Worm (Caenorhabditis elegans) whole organism, late embryonic: ENCODE data around the gene ZK84.5.
A peak's percentile ranks its signal among the peaks of the same experiment; 100 is the strongest.
"Not testable (repeated sequence)": the region's sequence is repeated elsewhere in the genome, so short reads cannot be mapped to it uniquely, and the experiment has no call there.

Experiments
- F13H6.1 ChIP-seq: sonication (generic microtip); optimal IDR thresholded peaks from 2 replicates; lab custom pipeline; 2016; ENCODE audit warnings: missing genetic modification characterization, missing compliant biosample characterization
- K09A11.1 ChIP-seq: sonication (generic microtip); optimal IDR thresholded peaks from 2 replicates; lab custom pipeline; 2017; ENCODE audit warnings: antibody characterized with exemption, mild to moderate bottlenecking, missing genetic modification characterization, missing compliant biosample characterization; ENCODE audit not compliant: insufficient read depth
- ahr-1 ChIP-seq: sonication (generic microtip); optimal IDR thresholded peaks from 2 replicates; lab custom pipeline; 2016; ENCODE audit warnings: missing genetic modification characterization, missing compliant biosample characterization
- ceh-14 ChIP-seq: sonication (generic microtip); optimal IDR thresholded peaks from 2 replicates; lab custom pipeline; 2016; ENCODE audit warnings: missing genotype, missing genetic modification characterization, missing compliant biosample characterization
- ceh-19 ChIP-seq: fragments of 200-800 bp; sonication (Bioruptor generic); optimal IDR thresholded peaks from 2 replicates; lab custom pipeline; 2018; ENCODE audit warnings: mild to moderate bottlenecking, missing genetic modification characterization, missing compliant biosample characterization
- ceh-2 ChIP-seq: sonication (generic microtip); optimal IDR thresholded peaks from 2 replicates; lab custom pipeline; 2016; ENCODE audit warnings: missing genotype, missing genetic modification characterization, missing compliant biosample characterization
- ceh-22 ChIP-seq: sonication (generic microtip); optimal IDR thresholded peaks from 2 replicates; lab custom pipeline; 2017; ENCODE audit warnings: missing biosample characterization, missing genetic modification characterization
- ceh-30 ChIP-seq: fragments of 150-350 bp; optimal IDR thresholded peaks from 2 replicates; lab custom pipeline; 2014; ENCODE audit warnings: missing biosample characterization, missing genetic modification characterization
- ceh-34 ChIP-seq: sonication (generic microtip); optimal IDR thresholded peaks from 2 replicates; lab custom pipeline; 2016; ENCODE audit warnings: mild to moderate bottlenecking, missing genetic modification characterization, missing compliant biosample characterization
- che-1 ChIP-seq: sonication (generic microtip); optimal IDR thresholded peaks from 2 replicates; lab custom pipeline; 2016; ENCODE audit warnings: mild to moderate bottlenecking, missing genetic modification characterization, missing compliant biosample characterization
- dmd-4 ChIP-seq: sonication (generic microtip); optimal IDR thresholded peaks from 2 replicates; lab custom pipeline; 2016; ENCODE audit warnings: borderline replicate concordance, missing genetic modification characterization, missing compliant biosample characterization
- fax-1 ChIP-seq: sonication (generic microtip); optimal IDR thresholded peaks from 2 replicates; lab custom pipeline; 2016; ENCODE audit warnings: missing genotype, missing genetic modification characterization, missing compliant biosample characterization
- fkh-10 ChIP-seq: fragments of 150-350 bp; optimal IDR thresholded peaks from 2 replicates; lab custom pipeline; 2014; ENCODE audit warnings: missing biosample characterization, missing genetic modification reagents, missing genetic modification characterization
- hlh-13 ChIP-seq: fragments of 200-800 bp; sonication (Bioruptor generic); optimal IDR thresholded peaks from 2 replicates; lab custom pipeline; 2018; ENCODE audit warnings: mild to moderate bottlenecking, missing genetic modification characterization, missing compliant biosample characterization
- hlh-15 ChIP-seq: sonication (generic microtip); optimal IDR thresholded peaks from 2 replicates; lab custom pipeline; 2016; ENCODE audit warnings: missing genetic modification characterization, missing compliant biosample characterization
- hlh-30 ChIP-seq: sonication (generic microtip); optimal IDR thresholded peaks from 2 replicates; lab custom pipeline; 2017; ENCODE audit warnings: antibody characterized with exemption, missing genetic modification characterization, missing compliant biosample characterization; ENCODE audit not compliant: insufficient read depth
- hlh-6 ChIP-seq: sonication (generic microtip); optimal IDR thresholded peaks from 2 replicates; lab custom pipeline; 2016; ENCODE audit warnings: missing genotype, missing genetic modification characterization, missing compliant biosample characterization
- hlh-8 ChIP-seq: sonication (generic microtip); optimal IDR thresholded peaks from 2 replicates; lab custom pipeline; 2016; ENCODE audit warnings: missing genotype, missing genetic modification characterization, missing compliant biosample characterization
- lin-11 ChIP-seq: fragments of 200-800 bp; sonication (Bioruptor generic); optimal IDR thresholded peaks from 2 replicates; lab custom pipeline; 2018; ENCODE audit warnings: mild to moderate bottlenecking, missing genetic modification characterization, missing compliant biosample characterization
- mec-3 ChIP-seq: sonication (generic microtip); optimal IDR thresholded peaks from 2 replicates; lab custom pipeline; 2016; ENCODE audit warnings: borderline replicate concordance, missing genetic modification characterization, missing compliant biosample characterization
- nhr-11 ChIP-seq: fragments of 150-350 bp; optimal IDR thresholded peaks from 2 replicates; lab custom pipeline; 2014; ENCODE audit warnings: missing biosample characterization, missing genetic modification characterization
- odd-2 ChIP-seq: sonication (generic microtip); optimal IDR thresholded peaks from 2 replicates; lab custom pipeline; 2017; ENCODE audit warnings: antibody characterized with exemption, mild to moderate bottlenecking, missing genetic modification characterization, missing compliant biosample characterization
- pros-1 ChIP-seq: fragments of 150-350 bp; optimal IDR thresholded peaks from 2 replicates; lab custom pipeline; 2014; ENCODE audit warnings: missing biosample characterization, missing genetic modification reagents, missing genetic modification characterization
- ref-2 ChIP-seq: sonication (generic microtip); optimal IDR thresholded peaks from 2 replicates; lab custom pipeline; 2016; ENCODE audit warnings: missing genetic modification characterization, missing compliant biosample characterization
- rnt-1 ChIP-seq: sonication (generic microtip); optimal IDR thresholded peaks from 2 replicates; lab custom pipeline; 2016; ENCODE audit warnings: missing genetic modification characterization, missing compliant biosample characterization
- sox-4 ChIP-seq: sonication (generic microtip); optimal IDR thresholded peaks from 2 replicates; lab custom pipeline; 2017; ENCODE audit warnings: mild to moderate bottlenecking, missing genetic modification characterization, inconsistent platforms, missing compliant biosample characterization
- syd-9 ChIP-seq: sonication (generic microtip); optimal IDR thresholded peaks from 2 replicates; lab custom pipeline; 2016; ENCODE audit warnings: mild to moderate bottlenecking, missing genetic modification characterization, moderate library complexity, missing compliant biosample characterization
- unc-55 ChIP-seq: sonication (generic microtip); optimal IDR thresholded peaks from 2 replicates; lab custom pipeline; 2017; ENCODE audit warnings: missing biosample characterization, missing genetic modification reagents, missing genetic modification characterization
- unc-86 ChIP-seq: sonication (generic microtip); optimal IDR thresholded peaks from 2 replicates; lab custom pipeline; 2016; ENCODE audit warnings: missing genetic modification characterization, missing compliant biosample characterization

ZK84.5 gene

DNA sequence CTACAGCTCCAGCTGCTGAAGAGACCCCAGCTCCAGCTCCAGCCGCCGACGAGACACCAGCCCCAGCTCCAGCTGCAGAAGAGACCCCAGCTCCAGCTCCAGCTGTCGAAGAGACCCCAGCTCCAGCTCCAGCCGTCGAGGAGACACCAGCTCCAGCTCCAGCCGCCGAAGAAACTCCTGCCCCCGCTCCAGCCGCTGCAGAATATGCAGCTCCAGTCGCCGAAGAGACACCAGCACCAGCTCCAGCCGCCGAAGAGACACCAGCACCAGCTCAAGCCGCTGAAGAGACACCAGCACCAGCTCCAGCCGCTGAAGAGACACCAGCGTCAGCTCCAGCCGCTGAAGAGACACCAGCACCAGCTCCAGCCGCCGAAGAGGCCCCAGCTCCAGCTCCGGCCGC lies 6.3 kb upstream of the ZK84.5 start:
- TF ChIP-seq ceh-14 (tag; lab: Kevin White, UChicago) = no peak
- TF ChIP-seq che-1 (tag; lab: Kevin White, UChicago) = peak; percentile 2
- no peak for TF ChIP-seq ceh-2 (tag; lab: Kevin White, UChicago)

DNA sequence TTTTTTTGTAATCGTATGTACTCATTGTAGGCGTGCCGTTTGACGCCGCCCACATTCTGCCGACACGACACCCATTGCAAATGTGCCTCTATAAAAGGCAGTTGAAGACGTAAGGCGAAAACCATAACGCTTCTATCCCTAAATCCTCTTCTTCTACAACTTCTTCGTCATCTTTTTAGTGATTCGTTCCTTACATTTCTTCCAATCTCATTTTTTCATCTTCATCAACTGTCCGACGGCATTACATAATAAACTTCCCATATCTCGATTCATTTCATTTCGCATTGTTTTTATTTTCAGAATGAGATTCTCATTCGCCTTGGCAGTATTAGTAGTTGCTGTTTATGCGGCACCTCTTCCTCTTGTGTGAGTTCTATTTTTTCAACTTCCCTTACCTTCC lies 4.0 kb upstream of the ZK84.5 start, which contains the start of gene ZK84.1:
TSS of gene ZK84.1 (plus strand) at position 301 of the 400 bp plus-strand sequence.
- no peak for TF ChIP-seq mec-3 (tag; lab: Kevin White, UChicago)
- TF ChIP-seq ahr-1 (tag; lab: Kevin White, UChicago) = no peak
- no peak for TF ChIP-seq K09A11.1 (tag; lab: Kevin White, UChicago)
- no peak for TF ChIP-seq sox-4 (tag; lab: Kevin White, UChicago)

DNA sequence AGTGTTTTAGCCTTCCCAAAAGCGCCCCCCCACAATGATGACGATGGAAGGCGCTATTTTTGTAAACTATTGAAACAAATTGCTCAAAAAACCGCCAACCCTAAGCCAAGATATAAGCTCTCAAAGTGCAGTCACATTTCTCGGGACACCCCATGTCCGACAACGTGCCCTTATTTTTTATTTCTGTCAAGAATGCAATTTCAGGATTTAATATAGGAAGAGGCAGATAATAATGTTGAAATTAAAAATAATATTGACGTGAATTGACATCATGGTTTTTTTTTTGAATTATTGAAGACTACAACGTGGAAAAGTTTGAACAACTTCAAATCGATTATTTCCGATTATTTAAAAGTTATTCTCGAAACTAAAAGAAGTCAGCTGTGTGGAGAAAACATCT lies 2.3 kb downstream of the ZK84.5 start, which contains the start of gene ZK84.2:
TSS of gene ZK84.2 (plus strand) at position 301 of the 400 bp plus-strand sequence.
- not testable (repeated sequence) for TF ChIP-seq ceh-30, hlh-6, ceh-22 (tag; lab: Kevin White, UChicago)

DNA sequence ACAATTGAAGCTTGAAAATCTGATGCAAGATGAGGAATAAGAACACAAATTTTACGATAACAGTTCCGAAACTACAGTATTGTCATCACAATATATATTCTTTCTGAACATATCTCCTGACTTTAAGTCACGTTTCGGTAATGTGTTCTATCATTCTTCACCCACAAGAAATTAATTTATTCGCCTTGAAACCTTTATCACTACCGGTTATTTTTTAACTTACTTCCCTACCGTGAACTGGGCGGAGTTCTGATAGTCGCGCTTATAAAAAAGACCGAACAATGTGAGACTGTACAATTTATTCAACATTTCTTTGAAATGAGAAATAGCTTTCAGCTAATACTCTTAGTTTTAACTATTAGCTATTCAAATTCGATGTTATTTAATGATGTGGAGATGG lies 5.8 kb downstream of the ZK84.5 start, which contains the start of gene ins-20:
TSS of gene ins-20 (plus strand) at position 301 of the 400 bp plus-strand sequence.
- TF ChIP-seq hlh-15 (tag; lab: Kevin White, UChicago) (no peak), fkh-10 (GFP tag; lab: Kevin White, UChicago) (no peak), hlh-8 (no peak), syd-9 (tag; lab: Kevin White, UChicago) (no peak), ref-2 (tag; lab: Kevin White, UChicago) (no peak), dmd-4 (tag; lab: Kevin White, UChicago) (no peak), che-1 (tag; lab: Kevin White, UChicago) (no peak)

DNA sequence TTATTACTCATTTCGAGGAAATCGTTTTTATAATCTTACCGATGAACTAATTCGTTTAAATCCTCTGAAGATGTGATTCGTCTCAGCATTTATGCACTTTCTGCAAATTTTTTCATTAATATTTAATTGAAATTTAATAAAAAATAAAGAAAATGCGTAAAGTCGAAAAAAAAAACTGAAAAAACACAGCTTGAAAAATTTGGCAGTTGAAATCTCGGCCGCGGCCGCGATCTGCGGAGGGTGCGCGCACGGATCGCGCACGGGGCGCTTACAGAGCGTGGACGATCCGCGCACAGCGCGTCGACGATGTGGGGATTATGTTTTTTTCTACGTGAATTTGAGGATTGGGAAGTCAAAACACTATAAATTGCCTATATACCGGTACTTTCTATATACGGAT lies 7.4 kb downstream of the ZK84.5 start, which contains the start of gene ZK84.4:
TSS of gene ZK84.4 (minus strand) at position 101 of the 400 bp plus-strand sequence.
- not testable (repeated sequence) for TF ChIP-seq hlh-13 (GFP tag; lab: Kevin White, UChicago); pros-1 (tag; lab: Kevin White, UChicago); odd-2 (tag; lab: Kevin White, UChicago)

DNA sequence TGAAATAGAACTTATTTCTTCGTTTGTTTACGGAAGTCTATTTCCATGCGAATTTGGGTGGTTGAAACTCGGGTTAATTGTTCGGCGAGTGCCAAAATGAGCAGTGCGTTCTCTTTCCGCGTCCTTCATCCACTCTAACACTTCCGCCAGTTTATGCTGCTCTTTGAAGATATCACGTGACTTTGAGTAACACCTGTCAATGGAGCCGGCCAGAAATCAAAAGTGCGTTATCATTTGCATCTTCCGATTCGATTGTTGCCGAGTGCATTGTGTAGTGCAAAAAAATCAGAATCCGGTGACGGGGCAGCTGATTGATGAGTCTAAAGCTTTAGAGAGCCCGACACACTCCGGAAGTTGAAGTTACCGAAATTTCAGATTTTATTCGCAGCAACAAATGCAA lies 15.3 kb downstream of the ZK84.5 start:
- TF ChIP-seq unc-86 = no peak
- no peak for TF ChIP-seq rnt-1 (tag; lab: Kevin White, UChicago)
- TF ChIP-seq fkh-10 (GFP tag; lab: Kevin White, UChicago) = no peak
- TF ChIP-seq nhr-11 (tag; lab: Kevin White, UChicago) = no peak
- no peak for TF ChIP-seq ceh-14 (tag; lab: Kevin White, UChicago)
- TF ChIP-seq ceh-34 = no peak
- TF ChIP-seq odd-2 (tag; lab: Kevin White, UChicago) = no peak
- TF ChIP-seq lin-11 (tag; lab: Kevin White, UChicago) = no peak
- no peak for TF ChIP-seq syd-9 (tag; lab: Kevin White, UChicago)
- TF ChIP-seq ceh-19 (GFP tag; lab: Kevin White, UChicago) = no peak
- TF ChIP-seq fax-1 (tag; lab: Kevin White, UChicago) = no peak
- TF ChIP-seq F13H6.1 (tag; lab: Kevin White, UChicago) = no peak
- peak; percentile 46 for TF ChIP-seq hlh-30 (tag; lab: Kevin White, UChicago)
- no peak for TF ChIP-seq ceh-2 (tag; lab: Kevin White, UChicago)
- peak; percentile 68 for TF ChIP-seq unc-55 (GFP tag; lab: Kevin White, UChicago)
